Worm (Caenorhabditis elegans) whole organism, L1 larva: Measurements from ENCODE around the gene F42A10.6.
A peak's percentile ranks its signal among the peaks of the same experiment; 100 is the strongest.

Experiments
- C04F5.9 ChIP-seq: sonication (generic microtip); optimal IDR thresholded peaks from 2 replicates; lab custom pipeline; 2016; ENCODE audit warnings: missing genetic modification characterization, missing compliant biosample characterization
- Y116A8C.19 ChIP-seq: sonication (generic microtip); optimal IDR thresholded peaks from 2 replicates; lab custom pipeline; 2016; ENCODE audit warnings: missing compliant biosample characterization, missing genetic modification characterization, borderline replicate concordance
- alr-1 ChIP-seq: fragments of 200-800 bp; sonication (Bioruptor generic); optimal IDR thresholded peaks from 2 replicates; lab custom pipeline; 2018; ENCODE audit warnings: borderline replicate concordance, mild to moderate bottlenecking, missing genetic modification characterization, missing compliant biosample characterization
- ama-1 ChIP-seq: fragments of 150-350 bp; optimal IDR thresholded peaks from 2 replicates; lab custom pipeline; 2014
- blmp-1 ChIP-seq: fragments of 150-350 bp; optimal IDR thresholded peaks from 2 replicates; lab custom pipeline; 2014; ENCODE audit warnings: missing biosample characterization, missing genetic modification characterization
- ceh-82 ChIP-seq, 3 experiments: fragments of 150-350 bp in 1 of 3; sonication (generic microtip) in 2 of 3; optimal IDR thresholded peaks; 2 replicates each; lab custom pipeline; 2014 to 2017; ENCODE audit warnings: missing biosample characterization in 3 of 3, missing genetic modification characterization in 3 of 3
- dpl-1 ChIP-seq, 3 experiments: fragments of 150-350 bp in 2 of 3; sonication (generic microtip) in 1 of 3; optimal IDR thresholded peaks; 2 replicates each; lab custom pipeline; 2014 to 2017; ENCODE audit warnings: missing biosample characterization in 3 of 3, missing genetic modification characterization in 3 of 3, missing genetic modification reagents in 3 of 3
- dsc-1 ChIP-seq: sonication (generic microtip); optimal IDR thresholded peaks from 2 replicates; lab custom pipeline; 2016; ENCODE audit warnings: mild to moderate bottlenecking, missing genetic modification characterization, missing compliant biosample characterization
- efl-1 ChIP-seq, 4 experiments: fragments of 150-350 bp; optimal IDR thresholded peaks in 3 of 4; peaks in 1 of 4; 1 replicate in 1 of 4; 2 replicates in 3 of 4; lab custom pipeline; 2014; ENCODE audit warnings: missing biosample characterization in 2 of 4, missing genetic modification characterization in 2 of 4, missing genetic modification reagents in 2 of 4
- efl-3 ChIP-seq: fragments of 200-800 bp; sonication (Bioruptor generic); optimal IDR thresholded peaks from 2 replicates; lab custom pipeline; 2018; ENCODE audit warnings: mild to moderate bottlenecking, missing genetic modification characterization, missing compliant biosample characterization
- egl-13 ChIP-seq: sonication (generic microtip); optimal IDR thresholded peaks from 2 replicates; lab custom pipeline; 2016; ENCODE audit warnings: missing genotype, missing genetic modification reagents, missing genetic modification characterization, missing compliant biosample characterization
- egl-27 ChIP-seq, 2 experiments: fragments of 150-350 bp in 1 of 2; sonication (generic microtip); optimal IDR thresholded peaks; 3 replicates each; lab custom pipeline; 2017 to 2018; ENCODE audit warnings: missing biosample characterization in 2 of 2, missing genetic modification characterization in 2 of 2, missing genetic modification reagents in 2 of 2
- elt-2 ChIP-seq: sonication (generic microtip); optimal IDR thresholded peaks from 2 replicates; lab custom pipeline; 2016; ENCODE audit warnings: missing genetic modification characterization, mild to moderate bottlenecking, inconsistent platforms, missing compliant biosample characterization, missing genetic modification reagents
- ets-5 ChIP-seq: fragments of 200-800 bp; sonication (Bioruptor generic); IDR thresholded peaks from 2 replicates; pipeline ENCODE4 v1.3.6; 2022; ENCODE audit warnings: missing genetic modification characterization, missing compliant biosample characterization
- hlh-17 ChIP-seq: fragments of 200-800 bp; sonication (Bioruptor generic); optimal IDR thresholded peaks from 2 replicates; lab custom pipeline; 2018; ENCODE audit warnings: missing genetic modification characterization, mild to moderate bottlenecking, missing compliant biosample characterization, moderate library complexity, borderline replicate concordance
- hpl-2 ChIP-seq: fragments of 150-350 bp; optimal IDR thresholded peaks from 2 replicates; lab custom pipeline; 2014; ENCODE audit warnings: missing biosample characterization, missing genetic modification reagents, missing genetic modification characterization
- irx-1 ChIP-seq: sonication (generic microtip); optimal IDR thresholded peaks from 2 replicates; lab custom pipeline; 2016; ENCODE audit warnings: missing genetic modification characterization, missing compliant biosample characterization
- jun-1 ChIP-seq: fragments of 150-350 bp; optimal IDR thresholded peaks from 2 replicates; lab custom pipeline; 2014; ENCODE audit warnings: missing biosample characterization, missing genetic modification reagents, missing genetic modification characterization
- lin-13 ChIP-seq: fragments of 150-350 bp; optimal IDR thresholded peaks from 2 replicates; lab custom pipeline; 2014; ENCODE audit warnings: missing biosample characterization, missing genetic modification reagents, missing genetic modification characterization
- lin-14 ChIP-seq: fragments of 200-800 bp; sonication (Bioruptor generic); optimal IDR thresholded peaks from 2 replicates; lab custom pipeline; 2018; ENCODE audit warnings: mild to moderate bottlenecking, missing genetic modification characterization, moderate library complexity, missing compliant biosample characterization
- lsy-2 ChIP-seq, 2 experiments: fragments of 150-350 bp; optimal IDR thresholded peaks; 2 replicates each; lab custom pipeline; 2014; ENCODE audit warnings: missing biosample characterization in 2 of 2, missing genetic modification characterization in 2 of 2
- mab-9 ChIP-seq: fragments of 200-800 bp; sonication (Bioruptor generic); IDR thresholded peaks from 2 replicates; pipeline ENCODE4 v1.3.6; 2022; ENCODE audit warnings: missing genetic modification reagents, missing genetic modification characterization, missing compliant biosample characterization
- mdl-1 ChIP-seq, 2 experiments: fragments of 150-350 bp; optimal IDR thresholded peaks; 2 replicates each; lab custom pipeline; 2014 to 2017; ENCODE audit warnings: missing biosample characterization in 2 of 2, missing genetic modification characterization in 2 of 2, inconsistent platforms in 1 of 2
- mef-2 ChIP-seq: fragments of 150-350 bp; optimal IDR thresholded peaks from 2 replicates; lab custom pipeline; 2014; ENCODE audit warnings: missing biosample characterization, missing genetic modification characterization
- mep-1 ChIP-seq: fragments of 150-350 bp; optimal IDR thresholded peaks from 2 replicates; lab custom pipeline; 2014; ENCODE audit warnings: missing biosample characterization, missing genetic modification characterization
- nhr-19 ChIP-seq: fragments of 200-800 bp; sonication (Bioruptor generic); conservative IDR thresholded peaks from 2 replicates; pipeline ENCODE4 v1.3.6; 2022; ENCODE audit warnings: missing genetic modification characterization, missing compliant biosample characterization
- nhr-20 ChIP-seq: sonication (generic microtip); optimal IDR thresholded peaks from 2 replicates; lab custom pipeline; 2016; ENCODE audit warnings: mild to moderate bottlenecking, missing genetic modification characterization, missing compliant biosample characterization
- nhr-47 ChIP-seq: sonication (generic microtip); optimal IDR thresholded peaks from 2 replicates; lab custom pipeline; 2016; ENCODE audit warnings: mild to moderate bottlenecking, missing genetic modification characterization, moderate library complexity, missing compliant biosample characterization
- nhr-77 ChIP-seq: fragments of 150-350 bp; optimal IDR thresholded peaks from 2 replicates; lab custom pipeline; 2014; ENCODE audit warnings: missing biosample characterization, missing genetic modification characterization
- nhr-84 ChIP-seq: sonication (generic microtip); optimal IDR thresholded peaks from 2 replicates; lab custom pipeline; 2017; ENCODE audit warnings: missing biosample characterization, missing genetic modification characterization
- nhr-90 ChIP-seq: sonication (generic microtip); optimal IDR thresholded peaks from 2 replicates; lab custom pipeline; 2016; ENCODE audit warnings: mild to moderate bottlenecking, missing genetic modification characterization, missing compliant biosample characterization; ENCODE audit not compliant: poor library complexity
- pag-3 ChIP-seq: sonication (generic microtip); optimal IDR thresholded peaks from 2 replicates; lab custom pipeline; 2017; ENCODE audit warnings: missing genetic modification characterization, mild to moderate bottlenecking, missing compliant biosample characterization, antibody characterized with exemption, borderline replicate concordance; ENCODE audit not compliant: insufficient read depth
- pax-3 ChIP-seq: fragments of 200-800 bp; sonication (Bioruptor generic); optimal IDR thresholded peaks from 2 replicates; lab custom pipeline; 2018; ENCODE audit warnings: mild to moderate bottlenecking, missing genetic modification characterization, moderate library complexity, missing compliant biosample characterization
- pqm-1 ChIP-seq: sonication (generic microtip); optimal IDR thresholded peaks from 3 replicates; lab custom pipeline; 2017; ENCODE audit warnings: missing biosample characterization, missing genetic modification characterization
- snpc-4 ChIP-seq: fragments of 150-350 bp; optimal IDR thresholded peaks from 2 replicates; lab custom pipeline; 2014; ENCODE audit warnings: missing biosample characterization, missing genetic modification characterization
- sox-4 ChIP-seq: sonication (generic microtip); optimal IDR thresholded peaks from 2 replicates; lab custom pipeline; 2016; ENCODE audit warnings: missing genetic modification characterization, missing compliant biosample characterization
- sptf-1 ChIP-seq: fragments of 150-350 bp; optimal IDR thresholded peaks from 2 replicates; lab custom pipeline; 2014; ENCODE audit warnings: missing biosample characterization, missing genetic modification characterization
- unc-130 ChIP-seq: fragments of 150-350 bp; optimal IDR thresholded peaks from 2 replicates; lab custom pipeline; 2017; ENCODE audit warnings: missing biosample characterization, missing genetic modification characterization, inconsistent platforms
- unc-62 ChIP-seq: fragments of 150-350 bp; optimal IDR thresholded peaks from 2 replicates; lab custom pipeline; 2014; ENCODE audit warnings: missing biosample characterization, missing genetic modification reagents, missing genetic modification characterization
- unc-86 ChIP-seq: sonication (generic microtip); optimal IDR thresholded peaks from 2 replicates; lab custom pipeline; 2016; ENCODE audit warnings: missing genetic modification characterization, missing compliant biosample characterization
- vab-15 ChIP-seq: sonication (generic microtip); optimal IDR thresholded peaks from 2 replicates; lab custom pipeline; 2017; ENCODE audit warnings: missing genotype, mild to moderate bottlenecking, missing genetic modification characterization, missing compliant biosample characterization
- xbp-1 ChIP-seq: sonication (generic microtip); optimal IDR thresholded peaks from 2 replicates; lab custom pipeline; 2016; ENCODE audit warnings: missing genetic modification characterization, missing compliant biosample characterization
- zag-1 ChIP-seq: fragments of 150-350 bp; optimal IDR thresholded peaks from 2 replicates; lab custom pipeline; 2014; ENCODE audit warnings: missing biosample characterization, missing genetic modification characterization
- zip-4 ChIP-seq: fragments of 200-800 bp; sonication (Bioruptor generic); optimal IDR thresholded peaks from 2 replicates; lab custom pipeline; 2018; ENCODE audit warnings: mild to moderate bottlenecking, missing genetic modification characterization, moderate library complexity, missing compliant biosample characterization
- ztf-11 ChIP-seq, 2 experiments: sonication (generic microtip); optimal IDR thresholded peaks; 2 replicates each; lab custom pipeline; 2016 to 2017; ENCODE audit warnings: missing genetic modification characterization in 2 of 2, missing biosample characterization in 1 of 2, missing compliant biosample characterization in 1 of 2
- ztf-4 ChIP-seq: fragments of 150-350 bp; optimal IDR thresholded peaks from 2 replicates; lab custom pipeline; 2014; ENCODE audit warnings: missing biosample characterization, missing genetic modification characterization

F42A10.6 gene

DNA sequence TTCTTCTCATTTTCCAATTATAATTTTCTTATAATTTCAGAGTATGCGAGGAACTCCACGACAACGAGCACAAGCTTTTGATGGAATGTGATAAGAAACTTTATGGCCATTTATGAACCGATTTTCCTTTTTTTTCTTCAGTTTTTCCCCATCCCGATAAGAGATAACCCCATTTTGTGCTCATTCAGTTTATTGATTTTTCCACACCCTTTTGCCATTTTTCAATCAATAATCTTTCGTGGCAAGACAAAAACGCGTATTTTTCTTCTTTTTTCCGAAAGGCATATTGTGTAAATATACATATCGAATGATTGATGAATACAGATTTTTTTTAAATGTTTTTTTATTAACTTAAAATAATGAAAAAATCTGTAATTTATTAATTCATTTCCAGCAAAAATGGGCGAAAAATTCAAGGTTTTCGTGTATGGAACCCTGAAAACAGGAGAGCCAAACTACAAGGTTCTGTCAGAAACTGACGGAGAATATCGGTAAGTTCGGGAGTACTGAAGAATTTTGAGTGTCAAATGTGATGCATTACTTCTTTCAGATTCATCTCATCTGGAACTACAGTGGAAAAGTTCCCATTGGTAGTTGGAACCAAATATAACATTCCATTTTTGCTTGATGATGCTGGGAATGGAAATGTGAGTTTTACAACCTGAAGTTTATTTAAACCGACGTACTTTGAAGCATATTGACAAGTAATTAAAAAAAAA, 12.2 kb downstream of the F42A10.6 start, which contains the start of gene F42A10.9:
Gene F42A10.9, plus strand, starts transcription at position 321 of the 719 bp plus-strand sequence.
- peak; percentile 4 for TF ChIP-seq elt-2 (tag; lab: Kevin White, UChicago)
- TF ChIP-seq ama-1, result peak; percentile 50
- TF ChIP-seq nhr-20, result no peak
- TF ChIP-seq nhr-77 (tag; lab: Kevin White, UChicago), result no peak
- TF ChIP-seq nhr-47 (tag; lab: Kevin White, UChicago), result peak; percentile 5
- TF ChIP-seq hpl-2 (GFP tag; lab: Kevin White, UChicago), result no peak
- TF ChIP-seq ztf-4, result no peak
- TF ChIP-seq zag-1 (tag; lab: Kevin White, UChicago), result no peak
- no peak for TF ChIP-seq snpc-4
- no peak for TF ChIP-seq nhr-84
- no peak for TF ChIP-seq dpl-1 (GFP tag; optimal IDR thresholded peaks at IDR 0.05; lab: Kevin White, UChicago)
- no peak for TF ChIP-seq efl-3 (GFP tag; lab: Kevin White, UChicago)
- no peak for TF ChIP-seq lin-13 (GFP tag; lab: Kevin White, UChicago)
- TF ChIP-seq pag-3 (tag; lab: Kevin White, UChicago), result no peak
- no peak for TF ChIP-seq hlh-17 (GFP tag; lab: Kevin White, UChicago)
- no peak for TF ChIP-seq blmp-1 (tag; lab: Kevin White, UChicago)
- no peak for TF ChIP-seq C04F5.9 (tag; lab: Kevin White, UChicago)
- TF ChIP-seq ceh-82 (tag; optimal IDR thresholded peaks at IDR 0.05; lab: Kevin White, UChicago), result no peak
- TF ChIP-seq mep-1, result peak; percentile 45
- TF ChIP-seq lsy-2 (tag; optimal IDR thresholded peaks at IDR 0.05; lab: Kevin White, UChicago), result peak in 1 of 2 experiments; percentile 18
- no peak for TF ChIP-seq unc-130
- no peak for TF ChIP-seq efl-1 (optimal IDR thresholded peaks at IDR 0.05; lab: Kevin White, UChicago)
- peak in 1 of 2 experiments; percentile 38 for TF ChIP-seq efl-1 (GFP tag; optimal IDR thresholded peaks at IDR 0.05 in 1 of 2; lab: Kevin White, UChicago)
- TF ChIP-seq xbp-1 (tag; lab: Kevin White, UChicago), result no peak
- TF ChIP-seq mef-2 (tag; lab: Kevin White, UChicago), result no peak
- no peak for TF ChIP-seq sox-4
- TF ChIP-seq egl-13 (tag; lab: Kevin White, UChicago), result no peak
- no peak for TF ChIP-seq egl-27 (tag; optimal IDR thresholded peaks at IDR 0.05; lab: Kevin White, UChicago)
- TF ChIP-seq alr-1 (tag; lab: Kevin White, UChicago), result no peak
- peak; percentile 25 for TF ChIP-seq nhr-90 (tag; lab: Kevin White, UChicago)
- no peak for TF ChIP-seq ztf-11 (tag; optimal IDR thresholded peaks at IDR 0.05; lab: Kevin White, UChicago)
- TF ChIP-seq mdl-1 (tag; optimal IDR thresholded peaks at IDR 0.05; lab: Kevin White, UChicago), result no peak
- no peak for TF ChIP-seq pax-3 (tag; lab: Kevin White, UChicago)
- no peak for TF ChIP-seq dsc-1 (tag; lab: Kevin White, UChicago)
- TF ChIP-seq unc-62, result no peak
- no peak for TF ChIP-seq lin-14 (GFP tag; lab: Kevin White, UChicago)

DNA sequence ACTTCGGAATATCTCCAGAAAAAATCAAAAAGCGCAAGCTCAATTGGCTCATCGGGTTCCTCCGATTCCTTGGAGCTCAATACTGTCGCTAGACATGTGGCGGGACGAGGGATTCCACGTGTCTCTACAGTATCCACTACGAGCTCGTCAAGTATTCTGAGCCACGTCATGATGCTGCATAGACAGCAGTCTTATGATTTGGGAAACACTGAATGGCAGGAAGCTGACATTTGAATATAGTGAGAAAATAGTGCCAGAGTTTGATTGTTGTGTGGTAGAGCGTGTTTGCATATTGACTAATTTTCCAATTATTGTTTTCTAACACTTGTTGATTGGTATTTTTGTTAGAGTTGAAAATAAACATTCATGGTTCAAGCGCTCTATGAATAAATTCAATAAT, 13.3 kb downstream of the F42A10.6 start:
- TF ChIP-seq xbp-1 (tag; lab: Kevin White, UChicago), result no peak
- TF ChIP-seq unc-86 (tag; lab: Kevin White, UChicago), result no peak
- TF ChIP-seq mep-1, result no peak
- no peak for TF ChIP-seq ets-5
- TF ChIP-seq sptf-1 (tag; lab: Kevin White, UChicago), result no peak
- no peak for TF ChIP-seq lin-14 (GFP tag; lab: Kevin White, UChicago)
- TF ChIP-seq pqm-1 (tag; lab: Kevin White, UChicago), result no peak
- no peak for TF ChIP-seq irx-1
- no peak for TF ChIP-seq ztf-11 (tag; optimal IDR thresholded peaks at IDR 0.05; lab: Kevin White, UChicago)
- TF ChIP-seq vab-15 (tag; lab: Kevin White, UChicago), result no peak
- no peak for TF ChIP-seq efl-3 (GFP tag; lab: Kevin White, UChicago)
- no peak for TF ChIP-seq zip-4 (GFP tag; lab: Kevin White, UChicago)
- TF ChIP-seq nhr-20, result no peak
- no peak for TF ChIP-seq nhr-19 (GFP tag; lab: Robert Waterston, UW)
- TF ChIP-seq ztf-4, result no peak
- no peak for TF ChIP-seq Y116A8C.19 (tag; lab: Kevin White, UChicago)
- TF ChIP-seq mab-9 (GFP tag; lab: Robert Waterston, UW), result no peak
- no peak for TF ChIP-seq jun-1 (tag; lab: Kevin White, UChicago)
- TF ChIP-seq mdl-1 (tag; optimal IDR thresholded peaks at IDR 0.05; lab: Kevin White, UChicago), result no peak
- no peak for TF ChIP-seq elt-2 (tag; lab: Kevin White, UChicago)
